Worm (Caenorhabditis elegans) whole organism, L4/young adult: ENCODE measurements around the gene sra-29.

ENCODE experiments used
- W03F9.2 ChIP-seq: fragments of 150-350 bp; optimal IDR thresholded peaks from 2 replicates; lab custom pipeline; 2014; ENCODE audit warnings: missing biosample characterization, missing genetic modification characterization
- him-1 ChIP-seq: sonication (generic microtip); optimal IDR thresholded peaks from 2 replicates; lab custom pipeline; 2016; ENCODE audit warnings: missing genotype, missing genetic modification reagents, missing genetic modification characterization, missing compliant biosample characterization

DNA sequence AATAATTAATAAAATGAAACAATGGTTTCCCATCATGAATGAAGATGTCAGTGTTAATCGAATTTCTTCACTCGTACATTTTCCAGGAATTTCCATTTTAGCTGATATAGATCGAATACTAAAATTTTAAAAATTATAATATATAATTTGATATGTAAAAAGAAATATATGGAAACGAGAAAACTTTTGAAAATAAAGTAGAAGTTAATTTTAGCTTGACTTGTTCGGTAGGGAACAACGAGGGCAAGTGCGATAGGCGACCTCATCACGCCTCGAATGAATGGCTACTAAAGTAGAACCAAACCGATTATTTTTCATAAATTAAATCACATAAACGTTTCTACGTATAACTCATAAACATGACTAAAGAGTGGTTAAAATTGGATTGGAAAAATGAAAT is 2.8 kb upstream of the sra-29 start, which contains the start of gene sra-31:
- no peak for TF ChIP-seq him-1 (tag; lab: Kevin White, UChicago)
- no peak for TF ChIP-seq W03F9.2 (tag; lab: Kevin White, UChicago)
